Fruit fly (Drosophila melanogaster) whole organism: ENCODE results near the gene CG15461.

Experiments
- Dll ChIP-seq: fragments of >200 bp; optimal IDR thresholded peaks from 2 replicates; lab custom pipeline; 2017
- EcR ChIP-seq, 2 experiments: fragments of >200 bp; optimal IDR thresholded peaks; 2 replicates each; lab custom pipeline; 2017; ENCODE audit warnings: missing biosample characterization in 2 of 2, missing genetic modification characterization in 2 of 2, missing genetic modification reagents in 2 of 2
- pan ChIP-seq: fragments of >200 bp; optimal IDR thresholded peaks from 2 replicates; lab custom pipeline; 2017
- psq ChIP-seq: fragments of >200 bp; optimal IDR thresholded peaks from 2 replicates; lab custom pipeline; 2017
- usp ChIP-seq: fragments of >200 bp; optimal IDR thresholded peaks from 2 replicates; lab custom pipeline; 2017; ENCODE audit warnings: missing biosample characterization, missing genetic modification characterization, mixed read lengths

DNA sequence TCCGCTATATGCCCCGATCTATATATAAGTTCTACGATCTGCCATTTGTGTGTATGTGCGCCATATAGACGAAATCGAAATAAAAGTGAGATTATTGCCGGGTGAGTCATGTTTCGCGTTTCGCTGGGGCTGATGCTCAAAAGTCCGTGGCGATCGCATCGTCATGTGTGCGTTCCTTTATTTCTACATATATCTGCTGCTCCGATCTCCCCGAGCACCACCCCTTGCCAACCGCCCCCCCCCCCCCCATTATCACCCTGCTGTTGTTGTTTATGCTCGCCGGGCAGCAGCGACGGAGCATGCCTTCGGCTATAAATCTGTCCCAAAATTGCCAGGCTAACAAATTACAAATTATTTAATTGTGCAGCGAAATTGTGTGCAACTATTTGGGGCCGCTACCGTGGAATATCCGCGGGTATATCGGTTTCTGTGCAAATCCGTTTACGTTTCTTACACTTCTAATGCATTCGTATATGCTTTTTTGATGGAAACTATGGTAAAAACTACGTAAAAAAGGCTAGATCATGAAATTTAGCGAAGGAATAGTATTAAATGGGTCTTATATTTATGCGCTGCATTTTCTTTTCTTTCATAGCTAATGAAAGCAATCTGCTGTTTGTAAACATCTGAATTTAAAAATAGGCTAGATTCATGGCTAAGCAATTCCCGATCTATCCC, 33.9 kb downstream of the CG15461 start:
- TF ChIP-seq Dll (lab: Kevin White, UChicago) = no peak
- no peak for TF ChIP-seq psq (lab: Kevin White, UChicago)
- TF ChIP-seq pan (lab: Kevin White, UChicago) = no peak
- no peak for TF ChIP-seq EcR (GFP tag; optimal IDR thresholded peaks at IDR 0.05; lab: Kevin White, UChicago)
- no peak for TF ChIP-seq usp (GFP tag; lab: Kevin White, UChicago)
